Worm (Caenorhabditis elegans) whole organism, L4 larva: ENCODE results near the gene ztf-30.

Experiments used
- R02D3.7 ChIP-seq: fragments of 150-350 bp; sonication (generic microtip); optimal IDR thresholded peaks from 3 replicates; lab custom pipeline; 2014; ENCODE audit warnings: missing biosample characterization, missing genetic modification characterization
- T26A8.4 ChIP-seq: fragments of 200-800 bp; sonication (Bioruptor generic); IDR thresholded peaks from 2 replicates; pipeline ENCODE4 v1.3.6; 2022; ENCODE audit warnings: missing genetic modification characterization, missing compliant biosample characterization
- Y75B8A.6 ChIP-seq: fragments of 200-800 bp; sonication (Bioruptor generic); IDR thresholded peaks from 2 replicates; pipeline ENCODE4 v1.3.6; 2022; ENCODE audit warnings: missing genetic modification reagents, missing genetic modification characterization, missing compliant biosample characterization
- ZK337.2 ChIP-seq: fragments of 200-800 bp; sonication (Bioruptor generic); IDR thresholded peaks from 2 replicates; pipeline ENCODE4 v1.3.6; 2022; ENCODE audit warnings: missing genetic modification reagents, missing genetic modification characterization, missing compliant biosample characterization
- ama-1 ChIP-seq: fragments of 150-350 bp; optimal IDR thresholded peaks from 2 replicates; lab custom pipeline; 2014; ENCODE audit warnings: inconsistent platforms, mixed read lengths
- arid-1 ChIP-seq: fragments of 200-800 bp; sonication (Bioruptor generic); conservative IDR thresholded peaks from 2 replicates; pipeline ENCODE4 v1.3.6; 2022; ENCODE audit warnings: missing genetic modification reagents, missing genetic modification characterization, missing compliant biosample characterization
- ctbp-1 ChIP-seq: fragments of 200-800 bp; sonication (Bioruptor generic); IDR thresholded peaks from 2 replicates; pipeline ENCODE4 v1.3.6; 2022; ENCODE audit warnings: missing genetic modification reagents, missing genetic modification characterization, missing compliant biosample characterization
- egl-27 ChIP-seq: sonication (generic microtip); optimal IDR thresholded peaks from 3 replicates; lab custom pipeline; 2017; ENCODE audit warnings: missing biosample characterization, missing genetic modification reagents, missing genetic modification characterization
- hlh-11 ChIP-seq: fragments of 200-800 bp; sonication (Bioruptor generic); optimal IDR thresholded peaks from 2 replicates; lab custom pipeline; 2018; ENCODE audit warnings: mild to moderate bottlenecking, missing genetic modification characterization, missing compliant biosample characterization
- hlh-30 ChIP-seq: sonication (generic microtip); optimal IDR thresholded peaks from 2 replicates; lab custom pipeline; 2017; ENCODE audit warnings: antibody characterized with exemption, mild to moderate bottlenecking, missing genetic modification characterization, missing compliant biosample characterization; ENCODE audit not compliant: insufficient read depth
- jun-1 ChIP-seq: fragments of 150-350 bp; optimal IDR thresholded peaks from 2 replicates; lab custom pipeline; 2014; ENCODE audit warnings: missing biosample characterization, missing genetic modification reagents, missing genetic modification characterization
- lin-13 ChIP-seq: fragments of 150-350 bp; optimal IDR thresholded peaks from 2 replicates; lab custom pipeline; 2014; ENCODE audit warnings: missing biosample characterization, missing genetic modification reagents, missing genetic modification characterization
- lir-3 ChIP-seq: sonication (generic microtip); optimal IDR thresholded peaks from 2 replicates; lab custom pipeline; 2016; ENCODE audit warnings: mild to moderate bottlenecking, missing genetic modification characterization, missing compliant biosample characterization
- madf-5 ChIP-seq, 2 experiments: fragments of 200-800 bp; sonication (Bioruptor generic); IDR thresholded peaks; 2 replicates each; pipeline ENCODE4 v1.3.6; 2022; ENCODE audit warnings: missing compliant biosample characterization in 2 of 2, missing genetic modification characterization in 2 of 2
- mep-1 ChIP-seq: fragments of 150-350 bp; sonication (generic microtip); optimal IDR thresholded peaks from 3 replicates; lab custom pipeline; 2014; ENCODE audit warnings: missing biosample characterization, missing genetic modification characterization
- mes-2 ChIP-seq: sonication (generic microtip); optimal IDR thresholded peaks from 2 replicates; lab custom pipeline; 2016; ENCODE audit warnings: missing genotype, mild to moderate bottlenecking, missing genetic modification characterization, missing compliant biosample characterization; ENCODE audit not compliant: poor library complexity, severe bottlenecking
- nhr-102 ChIP-seq: sonication (generic microtip); optimal IDR thresholded peaks from 2 replicates; lab custom pipeline; 2016; ENCODE audit warnings: mild to moderate bottlenecking, missing genetic modification characterization, moderate library complexity, missing compliant biosample characterization
- nhr-11 ChIP-seq: fragments of 150-350 bp; optimal IDR thresholded peaks from 2 replicates; lab custom pipeline; 2014; ENCODE audit warnings: missing biosample characterization, missing genetic modification characterization
- nhr-42 ChIP-seq: fragments of 200-800 bp; sonication (Bioruptor generic); IDR thresholded peaks from 2 replicates; pipeline ENCODE4 v1.3.6; 2022; ENCODE audit warnings: missing genetic modification characterization, missing compliant biosample characterization
- nhr-48 ChIP-seq: sonication (generic microtip); optimal IDR thresholded peaks from 2 replicates; lab custom pipeline; 2016; ENCODE audit warnings: mild to moderate bottlenecking, missing genetic modification characterization, missing compliant biosample characterization
- nhr-76 ChIP-seq: fragments of 150-350 bp; optimal IDR thresholded peaks from 2 replicates; lab custom pipeline; 2014; ENCODE audit warnings: missing biosample characterization, missing genetic modification characterization
- sdz-12 ChIP-seq: fragments of 200-800 bp; sonication (Bioruptor generic); optimal IDR thresholded peaks from 2 replicates; lab custom pipeline; 2018; ENCODE audit warnings: mild to moderate bottlenecking, missing genetic modification characterization, missing compliant biosample characterization
- set-16 ChIP-seq: fragments of 200-800 bp; sonication (Bioruptor generic); IDR thresholded peaks from 2 replicates; pipeline ENCODE4 v1.3.6; 2022; ENCODE audit warnings: missing genetic modification reagents, missing genetic modification characterization, missing compliant biosample characterization
- snpc-4 ChIP-seq: fragments of 150-350 bp; optimal IDR thresholded peaks from 2 replicates; lab custom pipeline; 2014; ENCODE audit warnings: missing biosample characterization, missing genetic modification characterization
- spr-3 ChIP-seq: fragments of 200-800 bp; sonication (Bioruptor generic); optimal IDR thresholded peaks from 2 replicates; lab custom pipeline; 2018; ENCODE audit warnings: mild to moderate bottlenecking, missing genetic modification characterization, missing compliant biosample characterization
- tra-1 ChIP-seq: fragments of 200-800 bp; sonication (Bioruptor generic); IDR thresholded peaks from 2 replicates; pipeline ENCODE4 v1.3.6; 2022; ENCODE audit warnings: missing genetic modification reagents, missing genetic modification characterization, missing compliant biosample characterization
- unc-130 ChIP-seq: sonication (generic microtip); optimal IDR thresholded peaks from 2 replicates; lab custom pipeline; 2016; ENCODE audit warnings: missing genetic modification reagents, missing genetic modification characterization, missing compliant biosample characterization
- unc-39 ChIP-seq: sonication (generic microtip); optimal IDR thresholded peaks from 2 replicates; lab custom pipeline; 2017; ENCODE audit warnings: missing biosample characterization, missing genetic modification characterization
- unc-62 ChIP-seq, 3 experiments: fragments of 150-350 bp in 1 of 3; sonication (generic microtip); optimal IDR thresholded peaks in 2 of 3; peaks in 1 of 3; 1 replicate in 1 of 3; 2 replicates in 2 of 3; lab custom pipeline; 2014 to 2017; ENCODE audit warnings: missing biosample characterization in 3 of 3, missing genetic modification characterization in 3 of 3, missing genetic modification reagents in 3 of 3, missing genotype in 1 of 3
- zip-2 ChIP-seq: fragments of 150-350 bp; optimal IDR thresholded peaks from 2 replicates; lab custom pipeline; 2014; ENCODE audit warnings: missing biosample characterization, missing genetic modification characterization
- ztf-7 ChIP-seq: fragments of 150-350 bp; optimal IDR thresholded peaks from 2 replicates; lab custom pipeline; 2014; ENCODE audit warnings: missing biosample characterization, missing genetic modification characterization

ztf-30 gene

DNA sequence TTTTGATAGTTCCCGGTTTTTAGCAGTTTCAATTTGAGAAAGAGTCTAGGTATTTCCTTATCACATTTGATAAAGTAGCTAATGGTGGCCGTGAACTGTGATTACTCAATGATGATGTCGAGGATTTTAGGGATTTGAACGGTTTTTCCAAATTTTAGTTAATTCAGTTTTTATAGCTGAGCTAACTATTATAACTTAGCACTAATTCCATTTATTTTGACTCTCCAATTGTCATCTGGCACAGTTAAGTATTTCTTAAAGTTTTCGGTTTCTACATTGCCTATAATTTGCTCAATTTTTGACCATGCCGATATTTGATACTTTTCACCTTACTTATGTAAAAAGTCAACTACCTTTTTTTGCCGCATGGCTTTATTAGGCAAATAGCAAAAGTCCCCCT, 24.4 kb downstream of the ztf-30 start:
- TF ChIP-seq T26A8.4 (GFP tag; lab: Robert Waterston, UW) = no peak
- TF ChIP-seq mes-2 (tag; lab: Kevin White, UChicago) = no peak
- peak in 1 of 2 experiments; percentile 90 for TF ChIP-seq unc-62 (GFP tag; optimal IDR thresholded peaks at IDR 0.05 in 1 of 2; lab: Kevin White, UChicago)
- TF ChIP-seq unc-62 (tag; optimal IDR thresholded peaks at IDR 0.05; lab: Kevin White, UChicago) = no peak
- TF ChIP-seq, all 104 proteins: peak for 1

DNA sequence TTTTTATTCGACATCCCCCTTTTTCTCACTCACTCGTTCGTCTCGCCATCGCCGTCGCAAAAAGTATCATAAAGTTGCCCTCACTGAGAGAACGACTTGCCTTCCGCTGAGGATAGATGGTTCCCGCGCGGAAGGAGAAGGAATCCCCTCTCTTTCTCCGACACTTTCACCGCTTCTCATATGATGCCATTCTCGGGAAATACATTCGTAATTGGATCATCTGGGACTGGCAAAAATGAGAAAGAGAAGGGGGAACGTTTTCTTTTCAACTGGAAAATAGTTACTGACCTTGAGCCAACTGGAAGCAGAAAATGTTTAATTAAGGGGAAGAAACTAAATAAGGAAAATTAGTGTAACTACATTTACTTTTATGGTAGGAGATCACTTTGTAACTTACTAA, 25.8 kb downstream of the ztf-30 start:
- TF ChIP-seq nhr-48 (tag; lab: Kevin White, UChicago) (no peak), ZK337.2 (GFP tag; lab: Robert Waterston, UW) (0 out of 2 replicates have a peak, but pooled peaks have one; percentile 18), lin-13 (no peak), jun-1 (no peak), spr-3 (GFP tag; lab: Kevin White, UChicago) (no peak), nhr-102 (no peak), ama-1 (lab: Kevin White, UChicago) (no peak), Y75B8A.6 (no peak), hlh-11 (peak; percentile 13), zip-2 (tag; lab: Kevin White, UChicago) (no peak)

- TF ChIP-seq ZK337.2 (GFP tag; lab: Robert Waterston, UW) (no peak), set-16 (peak; percentile 83; the same call in 1 of the 2 replicates)
Measured at ce11 chrIII:8570289-8570688, 27.4 kb downstream of the ztf-30 start.

DNA sequence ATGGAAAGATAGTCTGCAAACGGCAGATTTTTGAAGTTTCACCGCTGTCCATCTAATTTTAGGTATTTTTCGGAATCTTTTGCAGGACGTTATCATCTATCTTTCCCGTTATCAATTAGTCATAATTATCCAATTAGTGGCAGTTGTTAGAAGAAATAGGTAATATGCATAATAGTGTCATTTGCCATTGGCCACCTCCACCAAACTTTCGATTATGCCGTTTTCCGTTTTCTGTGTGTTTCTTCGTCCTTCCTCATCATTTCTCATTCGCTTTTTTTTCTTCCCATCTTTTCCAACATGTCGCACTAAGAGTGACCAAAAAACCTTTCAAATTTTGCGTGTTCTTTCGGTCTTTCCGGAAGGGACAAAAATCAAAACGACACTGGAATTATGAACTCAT, 33.3 kb downstream of the ztf-30 start:
- TF ChIP-seq mep-1 (tag; lab: Kevin White, UChicago) (no peak), R02D3.7 (tag; lab: Kevin White, UChicago) (no peak), unc-39 (tag; lab: Kevin White, UChicago) (no peak), egl-27 (tag; lab: Kevin White, UChicago) (no peak), ZK337.2 (GFP tag; lab: Robert Waterston, UW) (no peak), nhr-11 (no peak), ztf-7 (no peak), nhr-76 (tag; lab: Kevin White, UChicago) (no peak), Y75B8A.6 (no peak), snpc-4 (no peak), hlh-11 (no peak), sdz-12 (GFP tag; lab: Kevin White, UChicago) (no peak), tra-1 (no peak), nhr-42 (GFP tag; lab: Robert Waterston, UW) (no peak)

ce11 chrIII:8560836-8561235, 36.8 kb downstream of the ztf-30 start, which contains the start of gene acdh-6:
Gene acdh-6, plus strand, starts transcription at chrIII:8561136.
- TF ChIP-seq hlh-30 (tag; lab: Kevin White, UChicago) (no peak), ctbp-1 (GFP tag; lab: Robert Waterston, UW) (no peak), unc-130 (GFP tag; lab: Kevin White, UChicago) (no peak), lir-3 (tag; lab: Kevin White, UChicago) (no peak), madf-5 (GFP tag; IDR thresholded peaks at IDR 0.05; lab: Robert Waterston, UW) (no peak)

DNA sequence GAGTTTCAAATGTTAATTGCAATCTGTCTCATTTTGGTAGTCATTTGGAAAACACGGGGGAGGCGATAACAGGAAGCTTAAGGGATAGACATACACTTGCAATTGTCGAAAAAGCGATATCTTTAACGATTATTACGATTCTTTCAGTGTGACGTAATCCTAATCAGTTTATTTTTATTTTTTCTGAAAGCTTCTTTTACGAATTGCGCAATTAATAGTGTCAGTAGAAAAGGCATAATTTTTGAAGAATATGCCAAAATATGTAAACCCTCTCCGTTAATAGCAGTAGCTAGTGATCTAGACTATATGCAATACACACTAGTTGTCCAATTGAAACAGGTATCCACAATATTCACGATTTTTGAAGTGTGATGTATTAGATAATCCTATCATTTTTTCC, 37.3 kb downstream of the ztf-30 start:
- TF ChIP-seq arid-1 = no peak
- TF ChIP-seq, all 104 proteins: peak for 0
